Fruit fly (Drosophila melanogaster) whole organism, embryonic: ENCODE results near the gene CG34248.

ENCODE experiments used
- Abd-B ChIP-seq: fragments of 200-800 bp; sonication (Bioruptor generic); optimal IDR thresholded peaks from 2 replicates; lab custom pipeline; 2018; ENCODE audit warnings: missing biosample characterization, mild to moderate bottlenecking, missing genetic modification characterization, moderate library complexity
- Ada2b ChIP-seq: fragments of 200-800 bp; sonication (Bioruptor generic); IDR thresholded peaks from 2 replicates; pipeline ENCODE4 v1.3.6; 2022; ENCODE audit warnings: missing biosample characterization, missing genetic modification characterization
- Atf3 ChIP-seq: fragments of 200-800 bp; sonication (Bioruptor generic); optimal IDR thresholded peaks from 3 replicates; lab custom pipeline; 2016; ENCODE audit warnings: missing biosample characterization, missing genetic modification characterization
- B-H1 ChIP-seq: fragments of 200-800 bp; sonication (Bioruptor generic); IDR thresholded peaks from 3 replicates; pipeline ENCODE4 v1.3.6; 2022; ENCODE audit warnings: missing biosample characterization, missing genetic modification characterization
- B-H2 ChIP-seq: fragments of 200-800 bp; sonication (Bioruptor generic); optimal IDR thresholded peaks from 2 replicates; lab custom pipeline; 2018; ENCODE audit warnings: missing biosample characterization, mild to moderate bottlenecking, missing genetic modification characterization
- Blimp-1 ChIP-seq: fragments of 200-800 bp; sonication (Bioruptor generic); optimal IDR thresholded peaks from 3 replicates; lab custom pipeline; 2018; ENCODE audit warnings: missing biosample characterization, missing genetic modification characterization, mild to moderate bottlenecking, moderate library complexity, missing genetic modification reagents
- CG11398 ChIP-seq: fragments of 200-800 bp; sonication (Bioruptor generic); optimal IDR thresholded peaks from 2 replicates; lab custom pipeline; 2016; ENCODE audit warnings: missing biosample characterization, missing genetic modification characterization
- CG11504 ChIP-seq: fragments of 200-800 bp; sonication (Bioruptor generic); optimal IDR thresholded peaks from 3 replicates; lab custom pipeline; 2019; ENCODE audit warnings: missing biosample characterization, mild to moderate bottlenecking, missing genetic modification characterization, moderate library complexity
- CG11723 ChIP-seq: fragments of 200-800 bp; sonication (Bioruptor generic); optimal IDR thresholded peaks from 2 replicates; lab custom pipeline; 2017; ENCODE audit warnings: missing biosample characterization, mild to moderate bottlenecking, missing genetic modification characterization
- CG1233 ChIP-seq: fragments of 200-800 bp; sonication (Bioruptor generic); optimal IDR thresholded peaks from 4 replicates; lab custom pipeline; 2018; ENCODE audit warnings: missing biosample characterization, mild to moderate bottlenecking, missing genetic modification characterization
- CG12744 ChIP-seq: fragments of 200-800 bp; sonication (Bioruptor generic); optimal IDR thresholded peaks from 2 replicates; lab custom pipeline; 2016; ENCODE audit warnings: missing biosample characterization, missing genetic modification characterization
- CG13424 ChIP-seq: fragments of 200-800 bp; sonication (Bioruptor generic); optimal IDR thresholded peaks from 2 replicates; lab custom pipeline; 2019; ENCODE audit warnings: missing biosample characterization, mild to moderate bottlenecking, missing genetic modification characterization, moderate library complexity
- CG16863 ChIP-seq: fragments of 200-800 bp; sonication (Bioruptor generic); optimal IDR thresholded peaks from 3 replicates; lab custom pipeline; 2016; ENCODE audit warnings: missing biosample characterization, missing genetic modification characterization
- CG17385 ChIP-seq: fragments of 200-800 bp; sonication (Bioruptor generic); optimal IDR thresholded peaks from 3 replicates; lab custom pipeline; 2018; ENCODE audit warnings: missing biosample characterization, mild to moderate bottlenecking, missing genetic modification characterization
- CG2678 ChIP-seq: fragments of 200-800 bp; sonication (Bioruptor generic); optimal IDR thresholded peaks from 3 replicates; lab custom pipeline; 2019; ENCODE audit warnings: missing biosample characterization, mild to moderate bottlenecking, missing genetic modification characterization, moderate library complexity
- CG31365 ChIP-seq: fragments of 200-800 bp; sonication (Bioruptor generic); optimal IDR thresholded peaks from 2 replicates; lab custom pipeline; 2018; ENCODE audit warnings: missing biosample characterization, mild to moderate bottlenecking, missing genetic modification characterization
- CG3847 ChIP-seq: fragments of 200-800 bp; sonication (Bioruptor generic); IDR thresholded peaks from 2 replicates; pipeline ENCODE4 v1.3.6; 2022; ENCODE audit warnings: missing biosample characterization, missing genetic modification characterization
- CG4328 ChIP-seq: fragments of 200-800 bp; sonication (Bioruptor generic); optimal IDR thresholded peaks from 3 replicates; lab custom pipeline; 2017; ENCODE audit warnings: missing biosample characterization, missing genetic modification reagents, missing genetic modification characterization
- CG5245 ChIP-seq: fragments of 200-800 bp; sonication (Bioruptor generic); optimal IDR thresholded peaks from 3 replicates; lab custom pipeline; 2016; ENCODE audit warnings: missing biosample characterization, missing genetic modification characterization
- CG6254 ChIP-seq: fragments of 200-800 bp; sonication (Bioruptor generic); optimal IDR thresholded peaks from 3 replicates; lab custom pipeline; 2017; ENCODE audit warnings: mild to moderate bottlenecking, missing biosample characterization, missing genetic modification reagents, missing genetic modification characterization
- CG7839 ChIP-seq: fragments of 200-800 bp; sonication (Bioruptor generic); optimal IDR thresholded peaks from 3 replicates; lab custom pipeline; 2018; ENCODE audit warnings: missing biosample characterization, mild to moderate bottlenecking, missing genetic modification characterization, moderate library complexity
- CG8359 ChIP-seq: fragments of 200-800 bp; sonication (Bioruptor generic); optimal IDR thresholded peaks from 2 replicates; lab custom pipeline; 2017; ENCODE audit warnings: missing biosample characterization, mild to moderate bottlenecking, missing genetic modification characterization, borderline replicate concordance
- CG8478 ChIP-seq: fragments of >200 bp; optimal IDR thresholded peaks from 2 replicates; lab custom pipeline; 2018
- CkIIα-i1 ChIP-seq: fragments of 200-800 bp; sonication (Bioruptor generic); IDR thresholded peaks from 2 replicates; pipeline ENCODE4 v1.3.6; 2022; ENCODE audit warnings: missing biosample characterization, missing genetic modification characterization
- D19B ChIP-seq: fragments of 200-800 bp; sonication (Bioruptor generic); optimal IDR thresholded peaks from 2 replicates; lab custom pipeline; 2017; ENCODE audit warnings: missing biosample characterization, mild to moderate bottlenecking, missing genetic modification characterization
- E2f2 ChIP-seq: fragments of 200-800 bp; sonication (Bioruptor generic); IDR thresholded peaks from 2 replicates; pipeline ENCODE4 v1.3.6; 2022; ENCODE audit warnings: missing biosample characterization, missing genetic modification characterization
- Ets97D ChIP-seq: fragments of 200-800 bp; sonication (Bioruptor generic); optimal IDR thresholded peaks from 3 replicates; lab custom pipeline; 2016; ENCODE audit warnings: missing biosample characterization, missing genetic modification characterization
- Hey ChIP-seq: fragments of 200-800 bp; sonication (Bioruptor generic); optimal IDR thresholded peaks from 3 replicates; lab custom pipeline; 2018; ENCODE audit warnings: missing biosample characterization, mild to moderate bottlenecking, missing genetic modification characterization
- HmgD ChIP-seq: fragments of 200-800 bp; sonication (Bioruptor generic); optimal IDR thresholded peaks from 3 replicates; lab custom pipeline; 2016; ENCODE audit warnings: missing biosample characterization, missing genetic modification characterization
- Hr51 ChIP-seq, 2 experiments: fragments of 200-800 bp; sonication (Bioruptor generic); optimal IDR thresholded peaks; 2 replicates in 1 of 2; 3 replicates in 1 of 2; lab custom pipeline; 2016 to 2018; ENCODE audit warnings: missing biosample characterization in 2 of 2, missing genetic modification characterization in 2 of 2, mild to moderate bottlenecking in 1 of 2, moderate library complexity in 1 of 2
- Optix ChIP-seq: fragments of 200-800 bp; sonication (Bioruptor generic); IDR thresholded peaks from 3 replicates; pipeline ENCODE4 v1.3.6; 2022; ENCODE audit warnings: missing biosample characterization, missing genetic modification characterization
- Sry-δ ChIP-seq: fragments of 200-800 bp; sonication (Bioruptor generic); optimal IDR thresholded peaks from 2 replicates; lab custom pipeline; 2016; ENCODE audit warnings: missing biosample characterization, missing genetic modification characterization
- YL-1 ChIP-seq: fragments of 200-800 bp; sonication (Bioruptor generic); optimal IDR thresholded peaks from 3 replicates; lab custom pipeline; 2017; ENCODE audit warnings: missing biosample characterization, mild to moderate bottlenecking, missing genetic modification characterization
- ab ChIP-seq: fragments of 200-800 bp; sonication (Bioruptor generic); optimal IDR thresholded peaks from 2 replicates; lab custom pipeline; 2016; ENCODE audit warnings: missing biosample characterization, missing genetic modification characterization
- bsh ChIP-seq, 2 experiments: fragments of 200-800 bp; sonication (Bioruptor generic); optimal IDR thresholded peaks; 2 replicates each; lab custom pipeline; 2017 to 2018; ENCODE audit warnings: mild to moderate bottlenecking in 2 of 2, missing biosample characterization in 2 of 2, missing genetic modification characterization in 2 of 2, moderate library complexity in 1 of 2
- btn ChIP-seq: fragments of 200-800 bp; sonication (Bioruptor generic); optimal IDR thresholded peaks from 2 replicates; lab custom pipeline; 2016; ENCODE audit warnings: missing biosample characterization, missing genetic modification characterization
- fu2 ChIP-seq: fragments of 200-800 bp; sonication (Bioruptor generic); optimal IDR thresholded peaks from 2 replicates; lab custom pipeline; 2016; ENCODE audit warnings: missing biosample characterization, missing genetic modification characterization
- her ChIP-seq: fragments of 200-800 bp; sonication (Bioruptor generic); optimal IDR thresholded peaks from 2 replicates; lab custom pipeline; 2016; ENCODE audit warnings: missing biosample characterization, missing genetic modification characterization
- hkb ChIP-seq, 2 experiments: fragments of 200-800 bp in 1 of 2; fragments of >200 bp in 1 of 2; sonication (Bioruptor generic) in 1 of 2; IDR thresholded peaks in 1 of 2; optimal IDR thresholded peaks in 1 of 2; 2 replicates each; pipeline versions ENCODE4 v1.3.6 to Lab custom; 2017 to 2022; ENCODE audit warnings: missing biosample characterization in 1 of 2, missing genetic modification characterization in 1 of 2
- maf-S ChIP-seq: fragments of 200-800 bp; sonication (Bioruptor generic); optimal IDR thresholded peaks from 2 replicates; lab custom pipeline; 2016; ENCODE audit warnings: missing biosample characterization, missing genetic modification characterization
- nom ChIP-seq: fragments of 200-800 bp; sonication (Bioruptor generic); optimal IDR thresholded peaks from 2 replicates; lab custom pipeline; 2017; ENCODE audit warnings: missing biosample characterization, missing genetic modification characterization, mild to moderate bottlenecking, moderate library complexity, missing genetic modification reagents
- row ChIP-seq: fragments of 200-800 bp; sonication (Bioruptor generic); IDR thresholded peaks from 3 replicates; pipeline ENCODE4 v1.3.6; 2022; ENCODE audit warnings: missing biosample characterization, missing genetic modification characterization
- unpg ChIP-seq: fragments of 200-800 bp; sonication (Bioruptor generic); optimal IDR thresholded peaks from 3 replicates; lab custom pipeline; 2018; ENCODE audit warnings: missing biosample characterization, mild to moderate bottlenecking, missing genetic modification characterization, moderate library complexity
- usp ChIP-seq: fragments of >200 bp; optimal IDR thresholded peaks from 2 replicates; lab custom pipeline; 2017; ENCODE audit warnings: missing biosample characterization, missing genetic modification characterization

The CG34248 gene

DNA sequence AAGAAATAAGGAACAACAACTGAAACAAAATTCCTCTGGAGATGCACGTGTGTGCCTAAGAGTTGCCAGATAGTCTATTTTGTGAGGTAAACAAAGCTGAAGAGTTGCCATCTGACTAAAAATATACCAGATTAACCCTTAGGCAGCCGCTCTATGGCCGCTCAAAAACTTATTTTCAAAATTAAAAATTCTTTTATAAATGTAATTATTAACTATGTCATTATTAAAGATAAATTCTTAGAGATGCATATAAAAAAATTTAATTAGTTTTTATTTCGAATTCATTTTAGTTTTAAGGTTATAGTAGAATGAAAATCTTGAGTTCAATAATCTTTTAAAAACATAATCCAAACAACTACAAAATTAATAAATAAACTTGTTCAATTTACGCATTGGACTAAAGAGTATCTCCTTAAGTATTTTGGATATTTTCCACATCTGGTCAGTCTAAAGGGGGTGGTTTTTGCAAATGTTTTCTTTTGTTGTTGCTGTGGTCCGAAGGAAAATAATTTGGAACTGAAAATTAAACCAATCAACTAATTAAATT, 42.0 kb downstream of the CG34248 start, which contains the start of gene Tmx3 (continued):
- TF ChIP-seq CG31365 (no peak), maf-S (GFP tag; lab: Kevin White, UChicago) (peak; percentile 49), nom (peak; percentile 51), CG4328 (GFP tag; lab: Kevin White, UChicago) (peak; percentile 23), usp (GFP tag; lab: Kevin White, UChicago) (no peak), CG1233 (GFP tag; lab: Kevin White, UChicago) (peak; percentile 85), CG16863 (GFP tag; lab: Kevin White, UChicago) (peak; percentile 24), Optix (GFP tag; lab: Robert Waterston, UW) (peak; percentile 68; the same call in 2 of the 3 replicates), Ada2b (GFP tag; lab: Robert Waterston, UW) (peak; percentile 68), Blimp-1 (GFP tag; lab: Kevin White, UChicago) (peak; percentile 85), Sry-δ (GFP tag; lab: Kevin White, UChicago) (peak; percentile 26), CG2678 (peak; percentile 92), D19B (GFP tag; lab: Kevin White, UChicago) (peak; percentile 67), B-H2 (GFP tag; lab: Kevin White, UChicago) (no peak), HmgD (GFP tag; lab: Kevin White, UChicago) (no peak), CkIIα-i1 (GFP tag; lab: Robert Waterston, UW) (no peak), CG17385 (GFP tag; lab: Kevin White, UChicago) (peak; percentile 82), CG3847 (GFP tag; lab: Robert Waterston, UW) (peak; percentile 94), B-H1 (GFP tag; lab: Robert Waterston, UW) (peak; percentile 89), Hr51 (GFP tag; optimal IDR thresholded peaks at IDR 0.05; lab: Kevin White, UChicago) (peak; percentile 74 to 89), Abd-B (GFP tag; lab: Kevin White, UChicago) (peak; percentile 90), CG6254 (GFP tag; lab: Kevin White, UChicago) (peak; percentile 28), bsh (GFP tag; optimal IDR thresholded peaks at IDR 0.05; lab: Kevin White, UChicago) (peak in 1 of 2 experiments; percentile 90), CG11398 (no peak), unpg (no peak), CG11504 (tag; lab: Kevin White, UChicago) (peak; percentile 91), CG8359 (no peak), CG11723 (GFP tag; lab: Kevin White, UChicago) (no peak), CG12744 (GFP tag; lab: Kevin White, UChicago) (peak; percentile 27), btn (GFP tag; lab: Kevin White, UChicago) (no peak), fu2 (GFP tag; lab: Kevin White, UChicago) (peak; percentile 44), Atf3 (GFP tag; lab: Kevin White, UChicago) (peak; percentile 38), row (GFP tag; lab: Robert Waterston, UW) (peak; percentile 94), hkb (optimal IDR thresholded peaks at IDR 0.05; lab: Kevin White, UChicago) (no peak), hkb (GFP tag; IDR thresholded peaks at IDR 0.05; lab: Robert Waterston, UW) (peak; percentile 84), CG7839 (peak; percentile 92), YL-1 (peak; percentile 84), her (GFP tag; lab: Kevin White, UChicago) (peak; percentile 9), CG8478 (lab: Kevin White, UChicago) (no peak), CG5245 (peak; percentile 57), ab (GFP tag; lab: Kevin White, UChicago) (no peak), CG13424 (peak; percentile 92), Ets97D (GFP tag; lab: Kevin White, UChicago) (peak; percentile 62), Hey (tag; lab: Kevin White, UChicago) (no peak), E2f2 (GFP tag; lab: Robert Waterston, UW) (peak; percentile 73)
